Worm (Caenorhabditis elegans): ENCODE results near the gene F10E7.5.

- TF ChIP-seq him-1 (tag; optimal IDR thresholded peaks at IDR 0.05) (no peak), dao-5 (tag; optimal IDR thresholded peaks at IDR 0.05) (no peak), W03F9.2 (tag; optimal IDR thresholded peaks at IDR 0.05) (no peak)
Measured at ce11 chrII:7146240-7146639, 34.5 kb downstream of the F10E7.5 start.

Data from whole organism, L4/young adult.